Worm (Caenorhabditis elegans): Measurements from ENCODE around the gene F59E12.9.
A peak's percentile ranks its signal among the peaks of the same experiment; 100 is the strongest.

The F59E12.9 gene

ce11 chrII:5649236-5650004 lies 2.6 kb upstream of the F59E12.9 start, which contains the start of the genes sam-4, F59E12.17 and zyg-1 (continued):
- no peak for TF ChIP-seq mdt-29 (GFP tag; IDR thresholded peaks at IDR 0.05)
- peak; percentile 92 for TF ChIP-seq lin-38 (GFP tag; IDR thresholded peaks at IDR 0.05)
- no peak for TF ChIP-seq gei-8 (GFP tag; optimal IDR thresholded peaks at IDR 0.05)
- TF ChIP-seq saeg-2 (GFP tag; IDR thresholded peaks at IDR 0.05), result no peak
- TF ChIP-seq daf-12 (tag; optimal IDR thresholded peaks at IDR 0.05), result no peak
- TF ChIP-seq fos-1 (tag; optimal IDR thresholded peaks at IDR 0.05), result no peak
- TF ChIP-seq lin-15B (tag; optimal IDR thresholded peaks at IDR 0.05), result peak; percentile 31
- TF ChIP-seq hif-1 (tag; optimal IDR thresholded peaks at IDR 0.05), result peak in 1 of 2 experiments; percentile 70
- peak; percentile 13 for TF ChIP-seq fkh-10 (GFP tag; optimal IDR thresholded peaks at IDR 0.05)
- no peak for TF ChIP-seq spr-1 (tag; optimal IDR thresholded peaks at IDR 0.05)
- peak; percentile 53 for TF ChIP-seq hmg-1.1 (GFP tag; IDR thresholded peaks at IDR 0.05)

DNA sequence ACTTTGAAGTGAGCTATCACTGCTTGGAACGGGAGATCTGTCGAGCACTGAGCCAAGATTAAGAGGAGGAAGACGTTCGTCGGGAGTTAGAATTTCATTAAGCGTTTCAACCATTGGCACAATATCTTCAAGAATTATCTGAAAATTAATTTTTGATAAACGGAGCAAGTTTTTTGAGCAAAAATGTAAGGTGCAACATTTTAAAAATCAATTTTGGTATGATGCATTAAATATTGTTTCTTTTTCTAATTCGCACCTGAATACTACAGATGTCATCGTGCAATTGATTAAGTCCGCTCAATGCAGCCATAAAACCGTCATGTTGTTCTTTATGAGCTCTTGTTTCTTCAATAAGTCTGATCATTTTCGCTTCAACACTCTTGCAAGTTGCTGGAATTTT lies 1.4 kb upstream of the F59E12.9 start, which contains the start of gene ddl-1:
Gene ddl-1 (minus strand): TSS at position 101 of the 400 bp plus-strand sequence.
- TF ChIP-seq sdz-12 (GFP tag; optimal IDR thresholded peaks at IDR 0.05) (no peak), lim-7 (GFP tag; IDR thresholded peaks at IDR 0.05) (no peak), snpc-4 (tag; optimal IDR thresholded peaks at IDR 0.05) (no peak), spr-1 (tag; optimal IDR thresholded peaks at IDR 0.05) (no peak), F26F4.8 (GFP tag; conservative IDR thresholded peaks at IDR 0.05) (no peak), lin-1 (GFP tag; IDR thresholded peaks at IDR 0.05) (no peak), T26A8.4 (GFP tag; IDR thresholded peaks at IDR 0.05) (no peak), D1046.2 (GFP tag; IDR thresholded peaks at IDR 0.05) (no peak), egl-27 (tag; optimal IDR thresholded peaks at IDR 0.05) (no peak), madf-9 (GFP tag; conservative IDR thresholded peaks at IDR 0.05) (no peak), nhr-42 (GFP tag; IDR thresholded peaks at IDR 0.05) (no peak), nhr-102 (tag; optimal IDR thresholded peaks at IDR 0.05) (no peak), hmg-1.1 (GFP tag; IDR thresholded peaks at IDR 0.05) (no peak), cey-2 (tag; optimal IDR thresholded peaks at IDR 0.05; ENCODE audit: borderline replicate concordance, insufficient read depth) (no peak), zfp-3 (GFP tag; conservative IDR thresholded peaks at IDR 0.05) (no peak), dmd-9 (GFP tag; IDR thresholded peaks at IDR 0.05) (no peak)

ce11 chrII:5642110-5642509 lies 4.7 kb downstream of the F59E12.9 start:
- TF ChIP-seq pqm-1 (tag; optimal IDR thresholded peaks at IDR 0.05) (no peak), madf-5 (GFP tag; IDR thresholded peaks at IDR 0.05) (no peak), set-16 (GFP tag; IDR thresholded peaks at IDR 0.05) (0 out of 2 replicates have a peak, but pooled peaks have one; percentile 16), aha-1 (tag) (peak; percentile 95)

DNA sequence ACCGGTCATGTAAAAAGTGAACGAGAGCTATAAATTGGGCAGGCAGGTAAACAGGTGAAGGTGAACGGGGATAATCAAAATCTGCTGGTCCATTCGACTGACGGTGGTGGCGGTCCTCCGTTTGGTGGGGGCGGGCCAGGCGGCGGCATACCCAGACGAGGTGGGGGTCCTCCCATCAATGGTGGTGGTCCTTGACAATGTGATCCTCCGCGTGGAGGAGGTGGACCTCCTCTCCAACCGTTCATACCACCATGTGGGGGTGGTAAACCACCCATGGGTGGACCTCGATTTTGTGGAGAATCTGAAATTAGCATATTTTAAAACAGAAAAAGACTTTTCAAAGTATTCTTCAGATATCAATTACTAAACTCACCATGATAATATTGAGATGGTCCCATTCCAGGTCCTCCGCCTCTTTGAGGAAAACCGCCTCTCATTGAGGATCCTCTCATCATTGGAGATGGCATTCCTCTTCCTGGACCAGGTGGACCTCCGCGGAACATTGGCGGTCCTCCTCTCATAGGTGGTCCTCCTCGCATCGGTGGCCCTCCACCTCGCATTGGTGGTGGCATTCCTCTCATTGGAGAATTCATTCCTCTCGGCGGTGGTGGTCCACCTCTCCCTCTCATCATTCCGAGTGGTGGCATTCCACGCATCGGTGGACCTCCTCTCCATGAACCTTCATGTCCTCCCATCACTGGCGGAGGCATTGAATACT lies 6.3 kb downstream of the F59E12.9 start:
- no peak for TF ChIP-seq snpc-4 (tag; optimal IDR thresholded peaks at IDR 0.05)
- TF ChIP-seq set-16 (GFP tag; IDR thresholded peaks at IDR 0.05), result peak; percentile 69; the same call in 1 of the 2 replicates
- no peak for TF ChIP-seq ama-1 (optimal IDR thresholded peaks at IDR 0.05)
- no peak for TF ChIP-seq ctbp-1 (GFP tag; IDR thresholded peaks at IDR 0.05)
- no peak for TF ChIP-seq mxl-2 (GFP tag; conservative IDR thresholded peaks at IDR 0.05)
- TF ChIP-seq dve-1 (tag; optimal IDR thresholded peaks at IDR 0.05; ENCODE audit: insufficient read depth), result no peak
- no peak for TF ChIP-seq nhr-237 (tag; optimal IDR thresholded peaks at IDR 0.05)
- no peak for TF ChIP-seq nhr-11 (tag; optimal IDR thresholded peaks at IDR 0.05)

All from whole organism, L4 larva.